Worm (Caenorhabditis elegans) whole organism, L4 larva: Measurements from ENCODE around the gene oac-8.
A peak's percentile ranks its signal among the peaks of the same experiment; 100 is the strongest.

Source experiments
- F10B5.3 ChIP-seq: sonication (generic microtip); optimal IDR thresholded peaks from 2 replicates; lab custom pipeline; 2016; ENCODE audit warnings: mild to moderate bottlenecking, missing genetic modification characterization, missing compliant biosample characterization
- F26F4.8 ChIP-seq: fragments of 200-800 bp; sonication (Bioruptor generic); conservative IDR thresholded peaks from 2 replicates; pipeline ENCODE4 v1.3.6; 2022; ENCODE audit warnings: missing genetic modification characterization, missing compliant biosample characterization
- F49E8.2 ChIP-seq: sonication (generic microtip); optimal IDR thresholded peaks from 2 replicates; lab custom pipeline; 2016; ENCODE audit warnings: missing compliant biosample characterization, mild to moderate bottlenecking, missing genetic modification characterization, borderline replicate concordance
- R02D3.7 ChIP-seq: fragments of 150-350 bp; sonication (generic microtip); optimal IDR thresholded peaks from 3 replicates; lab custom pipeline; 2014; ENCODE audit warnings: missing biosample characterization, missing genetic modification characterization
- T20F7.1 ChIP-seq: fragments of 200-800 bp; sonication (Bioruptor generic); optimal IDR thresholded peaks from 2 replicates; lab custom pipeline; 2018; ENCODE audit warnings: mild to moderate bottlenecking, missing genetic modification characterization, missing compliant biosample characterization
- T26A8.4 ChIP-seq: fragments of 200-800 bp; sonication (Bioruptor generic); IDR thresholded peaks from 2 replicates; pipeline ENCODE4 v1.3.6; 2022; ENCODE audit warnings: missing genetic modification characterization, missing compliant biosample characterization
- Y105C5A.15 ChIP-seq: fragments of 200-800 bp; sonication (Bioruptor generic); IDR thresholded peaks from 2 replicates; pipeline ENCODE4 v1.3.6; 2022; ENCODE audit warnings: missing genetic modification characterization, missing compliant biosample characterization
- Y48G9A.11 ChIP-seq: fragments of 200-800 bp; sonication (Bioruptor generic); IDR thresholded peaks from 2 replicates; pipeline ENCODE4 v1.3.6; 2022; ENCODE audit warnings: missing genetic modification reagents, missing genetic modification characterization, missing compliant biosample characterization
- Y5F2A.4 ChIP-seq: fragments of 200-800 bp; sonication (Bioruptor generic); optimal IDR thresholded peaks from 2 replicates; lab custom pipeline; 2018; ENCODE audit warnings: mild to moderate bottlenecking, missing genetic modification characterization, missing compliant biosample characterization
- Y75B8A.6 ChIP-seq: fragments of 200-800 bp; sonication (Bioruptor generic); IDR thresholded peaks from 2 replicates; pipeline ENCODE4 v1.3.6; 2022; ENCODE audit warnings: missing genetic modification reagents, missing genetic modification characterization, missing compliant biosample characterization
- ZK546.5 ChIP-seq, 2 experiments: sonication (generic microtip); optimal IDR thresholded peaks; 2 replicates each; lab custom pipeline; 2017; ENCODE audit warnings: missing biosample characterization in 2 of 2, missing genetic modification characterization in 2 of 2
- ama-1 ChIP-seq: fragments of 150-350 bp; optimal IDR thresholded peaks from 2 replicates; lab custom pipeline; 2014; ENCODE audit warnings: inconsistent platforms, mixed read lengths
- arid-1 ChIP-seq: fragments of 200-800 bp; sonication (Bioruptor generic); conservative IDR thresholded peaks from 2 replicates; pipeline ENCODE4 v1.3.6; 2022; ENCODE audit warnings: missing genetic modification reagents, missing genetic modification characterization, missing compliant biosample characterization
- ceh-32 ChIP-seq: sonication (generic microtip); optimal IDR thresholded peaks from 2 replicates; lab custom pipeline; 2016; ENCODE audit warnings: mild to moderate bottlenecking, missing genetic modification characterization, missing compliant biosample characterization; ENCODE audit not compliant: poor library complexity
- ceh-44 ChIP-seq: fragments of 200-800 bp; sonication (Bioruptor generic); IDR thresholded peaks from 2 replicates; pipeline ENCODE4 v1.3.6; 2022; ENCODE audit warnings: missing genetic modification reagents, missing genetic modification characterization, missing compliant biosample characterization
- ces-1 ChIP-seq: fragments of 150-350 bp; sonication (generic microtip); optimal IDR thresholded peaks from 4 replicates; lab custom pipeline; 2014; ENCODE audit warnings: missing biosample characterization, missing genetic modification reagents, missing genetic modification characterization
- daf-8 ChIP-seq: fragments of 200-800 bp; sonication (Bioruptor generic); IDR thresholded peaks from 2 replicates; pipeline ENCODE4 v1.3.6; 2022; ENCODE audit warnings: missing genetic modification characterization, missing compliant biosample characterization
- dmd-6 ChIP-seq: fragments of 200-800 bp; sonication (Bioruptor generic); IDR thresholded peaks from 2 replicates; pipeline ENCODE4 v1.3.6; 2022; ENCODE audit warnings: missing genetic modification reagents, missing genetic modification characterization, missing compliant biosample characterization
- dmd-8 ChIP-seq: fragments of 200-800 bp; sonication (Bioruptor generic); IDR thresholded peaks from 2 replicates; pipeline ENCODE4 v1.3.6; 2022; ENCODE audit warnings: missing genetic modification characterization, missing compliant biosample characterization
- duxl-1 ChIP-seq: sonication (generic microtip); optimal IDR thresholded peaks from 2 replicates; lab custom pipeline; 2016; ENCODE audit warnings: mild to moderate bottlenecking, missing genetic modification characterization, moderate library complexity, missing compliant biosample characterization; ENCODE audit not compliant: poor library complexity
- dve-1 ChIP-seq: sonication (generic microtip); optimal IDR thresholded peaks from 2 replicates; lab custom pipeline; 2017; ENCODE audit warnings: antibody characterized with exemption, mild to moderate bottlenecking, missing genetic modification characterization, missing compliant biosample characterization; ENCODE audit not compliant: insufficient read depth
- egl-27 ChIP-seq: sonication (generic microtip); optimal IDR thresholded peaks from 3 replicates; lab custom pipeline; 2017; ENCODE audit warnings: missing biosample characterization, missing genetic modification reagents, missing genetic modification characterization
- egl-43 ChIP-seq: fragments of 200-800 bp; sonication (Bioruptor generic); IDR thresholded peaks from 2 replicates; pipeline ENCODE4 v1.3.6; 2022; ENCODE audit warnings: missing genetic modification reagents, missing genetic modification characterization, missing compliant biosample characterization
- fkh-10 ChIP-seq: fragments of 150-350 bp; optimal IDR thresholded peaks from 2 replicates; lab custom pipeline; 2014; ENCODE audit warnings: missing biosample characterization, missing genetic modification reagents, missing genetic modification characterization
- fos-1 ChIP-seq: fragments of 150-350 bp; optimal IDR thresholded peaks from 2 replicates; lab custom pipeline; 2014; ENCODE audit warnings: missing biosample characterization, missing genetic modification characterization
- hmg-1.1 ChIP-seq: fragments of 200-800 bp; sonication (Bioruptor generic); IDR thresholded peaks from 2 replicates; pipeline ENCODE4 v1.3.6; 2022; ENCODE audit warnings: missing genetic modification reagents, missing genetic modification characterization, missing compliant biosample characterization
- lsy-2 ChIP-seq, 2 experiments: fragments of 150-350 bp in 1 of 2; sonication (generic microtip) in 1 of 2; optimal IDR thresholded peaks; 2 replicates each; lab custom pipeline; 2014 to 2017; ENCODE audit warnings: missing biosample characterization in 2 of 2, missing genetic modification characterization in 2 of 2
- madf-5 ChIP-seq, 2 experiments: fragments of 200-800 bp; sonication (Bioruptor generic); IDR thresholded peaks; 2 replicates each; pipeline ENCODE4 v1.3.6; 2022; ENCODE audit warnings: missing compliant biosample characterization in 2 of 2, missing genetic modification characterization in 2 of 2
- madf-9 ChIP-seq: fragments of 200-800 bp; sonication (Bioruptor generic); conservative IDR thresholded peaks from 2 replicates; pipeline ENCODE4 v1.3.6; 2022; ENCODE audit warnings: missing genetic modification reagents, missing genetic modification characterization, missing compliant biosample characterization
- mes-2 ChIP-seq: sonication (generic microtip); optimal IDR thresholded peaks from 2 replicates; lab custom pipeline; 2016; ENCODE audit warnings: missing genotype, mild to moderate bottlenecking, missing genetic modification characterization, missing compliant biosample characterization; ENCODE audit not compliant: poor library complexity, severe bottlenecking
- nhr-102 ChIP-seq: sonication (generic microtip); optimal IDR thresholded peaks from 2 replicates; lab custom pipeline; 2016; ENCODE audit warnings: mild to moderate bottlenecking, missing genetic modification characterization, moderate library complexity, missing compliant biosample characterization
- nhr-11 ChIP-seq: fragments of 150-350 bp; optimal IDR thresholded peaks from 2 replicates; lab custom pipeline; 2014; ENCODE audit warnings: missing biosample characterization, missing genetic modification characterization
- nhr-111 ChIP-seq: fragments of 200-800 bp; sonication (Bioruptor generic); optimal IDR thresholded peaks from 2 replicates; lab custom pipeline; 2018; ENCODE audit warnings: mild to moderate bottlenecking, missing genetic modification characterization, missing compliant biosample characterization
- nhr-25 ChIP-seq: sonication (generic microtip); optimal IDR thresholded peaks from 2 replicates; lab custom pipeline; 2017; ENCODE audit warnings: missing genetic modification characterization, mild to moderate bottlenecking, missing compliant biosample characterization, antibody characterized with exemption, moderate library complexity, borderline replicate concordance; ENCODE audit not compliant: insufficient read depth
- nhr-48 ChIP-seq: sonication (generic microtip); optimal IDR thresholded peaks from 2 replicates; lab custom pipeline; 2016; ENCODE audit warnings: mild to moderate bottlenecking, missing genetic modification characterization, missing compliant biosample characterization
- nhr-76 ChIP-seq: fragments of 150-350 bp; optimal IDR thresholded peaks from 2 replicates; lab custom pipeline; 2014; ENCODE audit warnings: missing biosample characterization, missing genetic modification characterization
- nhr-77 ChIP-seq: fragments of 150-350 bp; optimal IDR thresholded peaks from 2 replicates; lab custom pipeline; 2014; ENCODE audit warnings: missing biosample characterization, missing genetic modification characterization
- php-3 ChIP-seq: fragments of 200-800 bp; sonication (Bioruptor generic); IDR thresholded peaks from 2 replicates; pipeline ENCODE4 v1.3.6; 2022; ENCODE audit warnings: missing genetic modification reagents, missing genetic modification characterization, missing compliant biosample characterization
- pqm-1 ChIP-seq: sonication (generic microtip); optimal IDR thresholded peaks from 2 replicates; lab custom pipeline; 2017; ENCODE audit warnings: missing biosample characterization, missing genetic modification characterization
- saeg-2 ChIP-seq: fragments of 200-800 bp; sonication (Bioruptor generic); IDR thresholded peaks from 2 replicates; pipeline ENCODE4 v1.3.6; 2022; ENCODE audit warnings: missing genetic modification reagents, missing genetic modification characterization, missing compliant biosample characterization
- sdz-12 ChIP-seq: fragments of 200-800 bp; sonication (Bioruptor generic); optimal IDR thresholded peaks from 2 replicates; lab custom pipeline; 2018; ENCODE audit warnings: mild to moderate bottlenecking, missing genetic modification characterization, missing compliant biosample characterization
- set-16 ChIP-seq: fragments of 200-800 bp; sonication (Bioruptor generic); IDR thresholded peaks from 2 replicates; pipeline ENCODE4 v1.3.6; 2022; ENCODE audit warnings: missing genetic modification reagents, missing genetic modification characterization, missing compliant biosample characterization
- snpc-4 ChIP-seq: fragments of 150-350 bp; optimal IDR thresholded peaks from 2 replicates; lab custom pipeline; 2014; ENCODE audit warnings: missing biosample characterization, missing genetic modification characterization
- tra-1 ChIP-seq: fragments of 200-800 bp; sonication (Bioruptor generic); IDR thresholded peaks from 2 replicates; pipeline ENCODE4 v1.3.6; 2022; ENCODE audit warnings: missing genetic modification reagents, missing genetic modification characterization, missing compliant biosample characterization
- unc-130 ChIP-seq: sonication (generic microtip); optimal IDR thresholded peaks from 2 replicates; lab custom pipeline; 2016; ENCODE audit warnings: missing genetic modification reagents, missing genetic modification characterization, missing compliant biosample characterization
- unc-62 ChIP-seq, 3 experiments: fragments of 150-350 bp in 1 of 3; sonication (generic microtip); optimal IDR thresholded peaks in 2 of 3; peaks in 1 of 3; 1 replicate in 1 of 3; 2 replicates in 2 of 3; lab custom pipeline; 2014 to 2017; ENCODE audit warnings: missing biosample characterization in 3 of 3, missing genetic modification characterization in 3 of 3, missing genetic modification reagents in 3 of 3, missing genotype in 1 of 3
- vab-7 ChIP-seq: fragments of 200-800 bp; sonication (Bioruptor generic); IDR thresholded peaks from 2 replicates; pipeline ENCODE4 v1.3.6; 2022; ENCODE audit warnings: missing genetic modification reagents, missing genetic modification characterization, missing compliant biosample characterization
- zag-1 ChIP-seq: fragments of 150-350 bp; optimal IDR thresholded peaks from 2 replicates; lab custom pipeline; 2014; ENCODE audit warnings: missing biosample characterization, missing genetic modification characterization
- zfp-2 ChIP-seq: sonication (generic microtip); optimal IDR thresholded peaks from 2 replicates; lab custom pipeline; 2016; ENCODE audit warnings: mild to moderate bottlenecking, missing genetic modification characterization, missing compliant biosample characterization
- zip-2 ChIP-seq: fragments of 150-350 bp; optimal IDR thresholded peaks from 2 replicates; lab custom pipeline; 2014; ENCODE audit warnings: missing biosample characterization, missing genetic modification characterization

Gene oac-8

ce11 chrIV:10630953-10631554 is 46.7 kb downstream of the oac-8 start, which contains the start of gene F56C4.4:
Gene F56C4.4 (minus strand): TSS chrIV:10631267.
- no peak for TF ChIP-seq ZK546.5 (tag; optimal IDR thresholded peaks at IDR 0.05; lab: Kevin White, UChicago)
- TF ChIP-seq madf-9 (GFP tag; lab: Robert Waterston, UW), result no peak
- peak; percentile 61 for TF ChIP-seq nhr-48 (tag; lab: Kevin White, UChicago)
- no peak for TF ChIP-seq zag-1 (tag; lab: Kevin White, UChicago)
- no peak for TF ChIP-seq hmg-1.1
- TF ChIP-seq pqm-1 (tag; lab: Kevin White, UChicago), result peak; percentile 35
- no peak for TF ChIP-seq unc-62 (GFP tag; optimal IDR thresholded peaks at IDR 0.05 in 1 of 2; lab: Kevin White, UChicago)
- TF ChIP-seq unc-62 (tag; optimal IDR thresholded peaks at IDR 0.05; lab: Kevin White, UChicago), result no peak
- no peak for TF ChIP-seq lsy-2 (tag; optimal IDR thresholded peaks at IDR 0.05; lab: Kevin White, UChicago)
- no peak for TF ChIP-seq F49E8.2 (tag; lab: Kevin White, UChicago)
- TF ChIP-seq set-16 (GFP tag; lab: Robert Waterston, UW), result no peak
- TF ChIP-seq ceh-44 (GFP tag; lab: Robert Waterston, UW), result no peak
- TF ChIP-seq nhr-77, result peak; percentile 30
- TF ChIP-seq fkh-10 (GFP tag; lab: Kevin White, UChicago), result no peak
- no peak for TF ChIP-seq madf-5 (GFP tag; IDR thresholded peaks at IDR 0.05; lab: Robert Waterston, UW)
- TF ChIP-seq daf-8 (GFP tag; lab: Robert Waterston, UW), result no peak
- no peak for TF ChIP-seq sdz-12 (GFP tag; lab: Kevin White, UChicago)
- no peak for TF ChIP-seq zfp-2
- no peak for TF ChIP-seq nhr-11
- no peak for TF ChIP-seq ceh-32 (tag; lab: Kevin White, UChicago)
- TF ChIP-seq nhr-111 (GFP tag; lab: Kevin White, UChicago), result no peak
- no peak for TF ChIP-seq F10B5.3 (tag; lab: Kevin White, UChicago)
- no peak for TF ChIP-seq Y5F2A.4 (GFP tag; lab: Kevin White, UChicago)
- peak; percentile 53 for TF ChIP-seq T20F7.1 (GFP tag; lab: Kevin White, UChicago)
- TF ChIP-seq fos-1 (tag; lab: Kevin White, UChicago), result no peak
- TF ChIP-seq unc-130 (GFP tag; lab: Kevin White, UChicago), result no peak
- TF ChIP-seq php-3 (GFP tag; lab: Robert Waterston, UW), result peak; percentile 95
- no peak for TF ChIP-seq tra-1
- no peak for TF ChIP-seq vab-7 (GFP tag; lab: Robert Waterston, UW)
- TF ChIP-seq T26A8.4 (GFP tag; lab: Robert Waterston, UW), result no peak
- no peak for TF ChIP-seq egl-27 (tag; lab: Kevin White, UChicago)
- peak; percentile 58 for TF ChIP-seq dve-1 (tag; lab: Kevin White, UChicago)
- no peak for TF ChIP-seq F26F4.8
- TF ChIP-seq duxl-1 (tag; lab: Kevin White, UChicago), result no peak
- TF ChIP-seq snpc-4 (tag; lab: Kevin White, UChicago), result no peak
- TF ChIP-seq Y105C5A.15 (GFP tag; lab: Robert Waterston, UW), result no peak
- no peak for TF ChIP-seq saeg-2 (GFP tag; lab: Robert Waterston, UW)
- TF ChIP-seq Y48G9A.11, result no peak
- TF ChIP-seq Y75B8A.6 (GFP tag; lab: Robert Waterston, UW), result no peak
- no peak for TF ChIP-seq nhr-25 (tag; lab: Kevin White, UChicago)
- no peak for TF ChIP-seq mes-2 (tag; lab: Kevin White, UChicago)
- TF ChIP-seq egl-43, result no peak
- TF ChIP-seq ces-1 (GFP tag; lab: Kevin White, UChicago), result no peak
- no peak for TF ChIP-seq arid-1
- TF ChIP-seq R02D3.7 (tag; lab: Kevin White, UChicago), result no peak
- TF ChIP-seq nhr-76, result no peak
- TF ChIP-seq dmd-8 (GFP tag; lab: Robert Waterston, UW), result no peak
- no peak for TF ChIP-seq zip-2
- TF ChIP-seq dmd-6 (GFP tag; lab: Robert Waterston, UW), result peak; percentile 80
- TF ChIP-seq nhr-102, result no peak
- TF ChIP-seq ama-1, result no peak
